Fruit fly (Drosophila melanogaster) whole organism, embryonic: Measurements from ENCODE around the gene yellow-g.
A peak's percentile ranks its signal among the peaks of the same experiment; 100 is the strongest.

ENCODE experiments used
- B-H1 ChIP-seq: fragments of 200-800 bp; sonication (Bioruptor generic); IDR thresholded peaks from 3 replicates; pipeline ENCODE4 v1.3.6; 2022; ENCODE audit warnings: missing biosample characterization, missing genetic modification characterization
- Bdp1 ChIP-seq: fragments of 200-800 bp; sonication (Bioruptor generic); optimal IDR thresholded peaks from 3 replicates; lab custom pipeline; 2016; ENCODE audit warnings: missing biosample characterization, missing genetic modification characterization
- CG11398 ChIP-seq: fragments of 200-800 bp; sonication (Bioruptor generic); optimal IDR thresholded peaks from 2 replicates; lab custom pipeline; 2016; ENCODE audit warnings: missing biosample characterization, missing genetic modification characterization
- CG12104 ChIP-seq: fragments of 200-800 bp; sonication (Bioruptor generic); optimal IDR thresholded peaks from 3 replicates; lab custom pipeline; 2016; ENCODE audit warnings: missing biosample characterization, missing genetic modification characterization
- CG12299 ChIP-seq: fragments of 200-800 bp; sonication (Bioruptor generic); optimal IDR thresholded peaks from 2 replicates; lab custom pipeline; 2018; ENCODE audit warnings: missing biosample characterization, mild to moderate bottlenecking, missing genetic modification characterization
- CG12391 ChIP-seq: fragments of 200-800 bp; sonication (Bioruptor generic); optimal IDR thresholded peaks from 3 replicates; lab custom pipeline; 2018; ENCODE audit warnings: missing biosample characterization, mild to moderate bottlenecking, missing genetic modification characterization, moderate library complexity
- CG13894 ChIP-seq: fragments of 200-800 bp; sonication (Bioruptor generic); optimal IDR thresholded peaks from 3 replicates; lab custom pipeline; 2018; ENCODE audit warnings: missing biosample characterization, mild to moderate bottlenecking, missing genetic modification characterization, moderate library complexity
- CG14710 ChIP-seq: fragments of 200-800 bp; sonication (Bioruptor generic); optimal IDR thresholded peaks from 3 replicates; lab custom pipeline; 2019; ENCODE audit warnings: missing biosample characterization, mild to moderate bottlenecking, missing genetic modification characterization, moderate library complexity
- CG1602 ChIP-seq: fragments of 200-800 bp; sonication (Bioruptor generic); optimal IDR thresholded peaks from 3 replicates; lab custom pipeline; 2016; ENCODE audit warnings: missing biosample characterization, missing genetic modification characterization
- CG17186 ChIP-seq: fragments of 200-800 bp; sonication (Bioruptor generic); optimal IDR thresholded peaks from 3 replicates; lab custom pipeline; 2017; ENCODE audit warnings: missing biosample characterization, missing genetic modification reagents, missing genetic modification characterization
- CG17385 ChIP-seq: fragments of 200-800 bp; sonication (Bioruptor generic); optimal IDR thresholded peaks from 3 replicates; lab custom pipeline; 2018; ENCODE audit warnings: missing biosample characterization, mild to moderate bottlenecking, missing genetic modification characterization
- CG18262 ChIP-seq: fragments of 200-800 bp; optimal IDR thresholded peaks from 3 replicates; lab custom pipeline; 2019; ENCODE audit warnings: missing biosample characterization, mild to moderate bottlenecking, missing genetic modification characterization, moderate library complexity
- CG2129 ChIP-seq: fragments of 200-800 bp; sonication (Bioruptor generic); IDR thresholded peaks from 2 replicates; pipeline ENCODE4 v1.3.6; 2022; ENCODE audit warnings: missing biosample characterization, missing genetic modification characterization; ENCODE audit not compliant: partially characterized antibody
- CG32767 ChIP-seq: fragments of 200-800 bp; sonication (Bioruptor generic); IDR thresholded peaks from 2 replicates; pipeline ENCODE4 v1.3.6; 2022; ENCODE audit warnings: missing biosample characterization, missing genetic modification characterization
- CG3847 ChIP-seq: fragments of 200-800 bp; sonication (Bioruptor generic); IDR thresholded peaks from 2 replicates; pipeline ENCODE4 v1.3.6; 2022; ENCODE audit warnings: missing biosample characterization, missing genetic modification characterization
- CG5245 ChIP-seq: fragments of 200-800 bp; sonication (Bioruptor generic); optimal IDR thresholded peaks from 3 replicates; lab custom pipeline; 2016; ENCODE audit warnings: missing biosample characterization, missing genetic modification characterization
- CG6175 ChIP-seq: fragments of 200-800 bp; sonication (Bioruptor generic); IDR thresholded peaks from 3 replicates; pipeline ENCODE4 v1.3.6; 2022; ENCODE audit warnings: missing biosample characterization, missing genetic modification characterization
- CG7987 ChIP-seq: fragments of 200-800 bp; sonication (Bioruptor generic); optimal IDR thresholded peaks from 2 replicates; lab custom pipeline; 2018; ENCODE audit warnings: missing biosample characterization, mild to moderate bottlenecking, missing genetic modification characterization, moderate library complexity
- CG8089 ChIP-seq: fragments of 200-800 bp; sonication (Bioruptor generic); optimal IDR thresholded peaks from 3 replicates; lab custom pipeline; 2016; ENCODE audit warnings: missing biosample characterization, missing genetic modification characterization
- CG8281 ChIP-seq: fragments of 200-800 bp; sonication (Bioruptor generic); optimal IDR thresholded peaks from 2 replicates; lab custom pipeline; 2018; ENCODE audit warnings: missing biosample characterization, mild to moderate bottlenecking, missing genetic modification characterization, moderate library complexity
- CG9727 ChIP-seq: fragments of 200-800 bp; sonication (Bioruptor generic); optimal IDR thresholded peaks from 3 replicates; lab custom pipeline; 2017; ENCODE audit warnings: missing biosample characterization, mild to moderate bottlenecking, missing genetic modification characterization
- CG9817 ChIP-seq: fragments of 200-800 bp; sonication (Bioruptor generic); optimal IDR thresholded peaks from 2 replicates; lab custom pipeline; 2018; ENCODE audit warnings: missing biosample characterization, mild to moderate bottlenecking, missing genetic modification characterization, moderate library complexity
- CoRest ChIP-seq: fragments of 200-800 bp; sonication (Bioruptor generic); optimal IDR thresholded peaks from 3 replicates; lab custom pipeline; 2018; ENCODE audit warnings: missing biosample characterization, mild to moderate bottlenecking, missing genetic modification characterization, moderate library complexity
- HLHmδ ChIP-seq: fragments of 200-800 bp; sonication (Bioruptor generic); optimal IDR thresholded peaks from 2 replicates; lab custom pipeline; 2018; ENCODE audit warnings: missing biosample characterization, mild to moderate bottlenecking, missing genetic modification characterization, moderate library complexity
- Hmx ChIP-seq: fragments of 200-800 bp; sonication (Bioruptor generic); optimal IDR thresholded peaks from 2 replicates; lab custom pipeline; 2016; ENCODE audit warnings: missing biosample characterization, missing genetic modification characterization
- Hr3 ChIP-seq: fragments of 200-800 bp; sonication (Bioruptor generic); optimal IDR thresholded peaks from 3 replicates; lab custom pipeline; 2016; ENCODE audit warnings: missing biosample characterization, missing genetic modification characterization
- Optix ChIP-seq: fragments of 200-800 bp; sonication (Bioruptor generic); IDR thresholded peaks from 3 replicates; pipeline ENCODE4 v1.3.6; 2022; ENCODE audit warnings: missing biosample characterization, missing genetic modification characterization
- Pdp1 ChIP-seq, 2 experiments: fragments of 200-800 bp; sonication (Bioruptor generic); optimal IDR thresholded peaks; 3 replicates each; lab custom pipeline; 2016; ENCODE audit warnings: missing biosample characterization in 2 of 2, missing genetic modification characterization in 2 of 2, mild to moderate bottlenecking in 1 of 2, moderate library complexity in 1 of 2
- Ptx1 ChIP-seq: fragments of 200-800 bp; sonication (Bioruptor generic); IDR thresholded peaks from 2 replicates; pipeline ENCODE4 v1.3.6; 2022; ENCODE audit warnings: missing biosample characterization, missing genetic modification characterization
- Six4 ChIP-seq: fragments of 200-800 bp; sonication (Bioruptor generic); optimal IDR thresholded peaks from 2 replicates; lab custom pipeline; 2016; ENCODE audit warnings: missing biosample characterization, missing genetic modification characterization
- Tbp ChIP-seq: fragments of >200 bp; optimal IDR thresholded peaks from 2 replicates; lab custom pipeline; 2018; ENCODE audit warnings: missing biosample characterization, missing genetic modification characterization
- YL-1 ChIP-seq: fragments of 200-800 bp; sonication (Bioruptor generic); optimal IDR thresholded peaks from 3 replicates; lab custom pipeline; 2017; ENCODE audit warnings: missing biosample characterization, mild to moderate bottlenecking, missing genetic modification characterization
- bbx ChIP-seq: fragments of 200-800 bp; sonication (Bioruptor generic); IDR thresholded peaks from 2 replicates; pipeline ENCODE4 v1.3.6; 2022; ENCODE audit warnings: missing biosample characterization, missing genetic modification characterization; ENCODE audit not compliant: partially characterized antibody
- bigmax ChIP-seq: fragments of 200-800 bp; sonication (Bioruptor generic); optimal IDR thresholded peaks from 2 replicates; lab custom pipeline; 2018; ENCODE audit warnings: missing biosample characterization, mild to moderate bottlenecking, missing genetic modification characterization
- chinmo ChIP-seq: fragments of 200-800 bp; sonication (Bioruptor generic); IDR thresholded peaks from 4 replicates; pipeline ENCODE4 v1.3.6; 2022; ENCODE audit warnings: missing biosample characterization, missing genetic modification characterization; ENCODE audit not compliant: partially characterized antibody
- chn ChIP-seq: fragments of 200-800 bp; sonication (Bioruptor generic); optimal IDR thresholded peaks from 2 replicates; lab custom pipeline; 2016; ENCODE audit warnings: missing biosample characterization, missing genetic modification characterization
- dan ChIP-seq: fragments of 200-800 bp; sonication (Bioruptor generic); IDR thresholded peaks from 2 replicates; pipeline ENCODE4 v1.3.6; 2022; ENCODE audit warnings: missing biosample characterization, missing genetic modification characterization
- dmrt11E ChIP-seq: fragments of 200-800 bp; sonication (Bioruptor generic); optimal IDR thresholded peaks from 3 replicates; lab custom pipeline; 2018; ENCODE audit warnings: missing biosample characterization, mild to moderate bottlenecking, missing genetic modification characterization, moderate library complexity
- dysf ChIP-seq: fragments of 200-800 bp; sonication (Bioruptor generic); IDR thresholded peaks from 3 replicates; pipeline ENCODE4 v1.3.6; 2022; ENCODE audit warnings: missing biosample characterization, missing genetic modification characterization
- en ChIP-seq: fragments of 200-800 bp; sonication (Bioruptor generic); optimal IDR thresholded peaks from 2 replicates; lab custom pipeline; 2016; ENCODE audit warnings: missing biosample characterization, missing genetic modification characterization
- gfzf ChIP-seq: fragments of 200-800 bp; sonication (Bioruptor generic); optimal IDR thresholded peaks from 2 replicates; lab custom pipeline; 2016; ENCODE audit warnings: missing biosample characterization, mild to moderate bottlenecking, missing genetic modification characterization, moderate library complexity
- gt ChIP-seq: fragments of 200-800 bp; sonication (Bioruptor generic); IDR thresholded peaks from 2 replicates; pipeline ENCODE4 v1.3.6; 2022; ENCODE audit warnings: missing biosample characterization, missing genetic modification characterization
- lmd ChIP-seq: fragments of 200-800 bp; sonication (Bioruptor generic); IDR thresholded peaks from 2 replicates; pipeline ENCODE4 v1.3.6; 2022; ENCODE audit warnings: missing biosample characterization, missing genetic modification characterization
- mirr ChIP-seq: fragments of 200-800 bp; sonication (Bioruptor generic); optimal IDR thresholded peaks from 3 replicates; lab custom pipeline; 2018; ENCODE audit warnings: missing biosample characterization, mild to moderate bottlenecking, missing genetic modification characterization
- ro ChIP-seq: fragments of 200-800 bp; sonication (Bioruptor generic); IDR thresholded peaks from 2 replicates; pipeline ENCODE4 v1.3.6; 2022; ENCODE audit warnings: missing biosample characterization, missing genetic modification characterization
- sens ChIP-seq: fragments of 200-800 bp; sonication (Bioruptor generic); peaks from one replicate; lab custom pipeline; 2016; ENCODE audit warnings: missing biosample characterization, missing genetic modification characterization
- sna ChIP-seq: fragments of 200-800 bp; sonication (Bioruptor generic); IDR thresholded peaks from 2 replicates; pipeline ENCODE4 v1.3.6; 2022; ENCODE audit warnings: missing biosample characterization, missing genetic modification characterization; ENCODE audit not compliant: partially characterized antibody
- sob ChIP-seq: fragments of 200-800 bp; sonication (Bioruptor generic); IDR thresholded peaks from 2 replicates; pipeline ENCODE4 v1.3.6; 2022; ENCODE audit warnings: missing biosample characterization, missing genetic modification characterization
- tna ChIP-seq: fragments of 200-800 bp; sonication (Bioruptor generic); IDR thresholded peaks from 2 replicates; pipeline ENCODE4 v1.3.6; 2022; ENCODE audit warnings: missing biosample characterization, missing genetic modification characterization; ENCODE audit not compliant: partially characterized antibody

The yellow-g gene

DNA sequence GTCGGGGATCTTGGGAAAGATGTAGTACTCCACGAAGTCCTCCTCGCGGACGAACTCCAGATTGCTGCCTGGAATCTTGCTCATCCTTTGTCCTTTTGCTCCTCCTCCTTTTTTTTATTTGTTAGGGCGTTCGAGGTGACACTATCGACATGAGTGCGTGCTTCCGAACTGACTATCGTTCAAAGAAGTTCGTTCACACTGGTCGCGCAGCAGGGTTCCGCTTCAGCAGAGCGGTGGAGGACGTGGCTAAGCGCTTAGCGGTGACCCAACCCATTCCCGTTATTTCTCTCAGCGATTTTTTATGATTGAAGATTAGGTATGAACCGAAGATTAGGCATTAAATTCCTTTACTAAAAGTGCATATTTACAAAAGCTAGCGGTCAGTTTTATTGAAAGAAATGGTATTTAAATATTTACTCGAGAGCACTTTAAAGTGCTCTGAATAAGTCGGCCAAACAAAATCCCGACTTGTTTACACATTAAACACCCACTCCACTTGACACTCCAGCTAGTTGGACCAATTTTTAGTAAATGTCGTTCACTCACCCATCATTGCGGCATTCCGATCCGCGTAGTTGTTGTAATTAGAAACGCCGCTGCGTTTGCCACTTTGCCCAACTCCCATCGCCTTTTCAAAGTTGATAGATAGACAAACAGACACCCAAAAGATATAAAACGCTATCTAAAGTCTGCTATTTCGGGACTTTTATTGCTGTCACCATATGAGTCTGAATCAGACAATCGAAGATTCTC is 6.7 kb downstream of the yellow-g start, which contains the start of the genes ecd and CG13806 (continued):
- TF ChIP-seq gfzf (GFP tag; lab: Kevin White, UChicago) (peak; percentile 60), chinmo (peak; percentile 93), CG8281 (tag; lab: Kevin White, UChicago) (no peak), CG1602 (GFP tag; lab: Kevin White, UChicago) (no peak), CG18262 (tag; lab: Kevin White, UChicago) (no peak), Optix (no peak), CG17385 (GFP tag; lab: Kevin White, UChicago) (no peak), CG5245 (GFP tag; lab: Kevin White, UChicago) (peak; percentile 4), CG6175 (GFP tag; lab: Robert Waterston, UW) (0 out of 3 replicates have a peak, but pooled peaks have one; percentile 39), ro (no peak), CG12391 (tag; lab: Kevin White, UChicago) (peak; percentile 35), bigmax (GFP tag; lab: Kevin White, UChicago) (no peak), CG12299 (tag; lab: Kevin White, UChicago) (no peak), B-H1 (peak; percentile 23; the same call in 1 of the 3 replicates), CG7987 (peak; percentile 14), CG12104 (no peak), gt (GFP tag; lab: Robert Waterston, UW) (no peak), CG17186 (peak; percentile 80), CG2129 (GFP tag; lab: Robert Waterston, UW) (peak; percentile 76), Bdp1 (GFP tag; lab: Kevin White, UChicago) (no peak), CG9817 (tag; lab: Kevin White, UChicago) (peak; percentile 40), sob (GFP tag; lab: Robert Waterston, UW) (peak; percentile 71), chn (peak; percentile 55), lmd (peak; percentile 29; the same call in 1 of the 2 replicates), Six4 (GFP tag; lab: Kevin White, UChicago) (peak; percentile 12), tna (GFP tag; lab: Robert Waterston, UW) (peak; percentile 90), Pdp1 (GFP tag; optimal IDR thresholded peaks at IDR 0.05; lab: Kevin White, UChicago) (peak in 1 of 2 experiments; percentile 3), Ptx1 (peak; percentile 38), dysf (GFP tag; lab: Robert Waterston, UW) (peak; percentile 35; the same call in 1 of the 3 replicates), HLHmδ (GFP tag; lab: Kevin White, UChicago) (peak; percentile 33), Tbp (GFP tag; lab: Kevin White, UChicago) (no peak), CG32767 (GFP tag; lab: Robert Waterston, UW) (no peak), CG8089 (peak; percentile 3), sens (peak; percentile 78), Hmx (no peak), dan (no peak), mirr (peak; percentile 11), CG11398 (GFP tag; lab: Kevin White, UChicago) (peak; percentile 12), Hr3 (no peak), en (GFP tag; lab: Kevin White, UChicago) (no peak), CG9727 (GFP tag; lab: Kevin White, UChicago) (no peak), bbx (GFP tag; lab: Robert Waterston, UW) (peak; percentile 93), dmrt11E (peak; percentile 3), YL-1 (GFP tag; lab: Kevin White, UChicago) (peak; percentile 63), CoRest (tag; lab: Kevin White, UChicago) (peak; percentile 69), CG14710 (tag; lab: Kevin White, UChicago) (peak; percentile 73), CG3847 (GFP tag; lab: Robert Waterston, UW) (peak; percentile 60; the same call in 1 of the 2 replicates), sna (GFP tag; lab: Robert Waterston, UW) (peak; percentile 92), CG13894 (tag; lab: Kevin White, UChicago) (peak; percentile 34)
